Worm (Caenorhabditis elegans) whole organism, mixed stage, embryonic: ENCODE data around the gene R10E8.1.
"Not testable (repeated sequence)": the region's sequence is repeated elsewhere in the genome, so short reads cannot be mapped to it uniquely, and the experiment has no call there.

ENCODE experiments used
- M03D4.4 ChIP-seq: sonication (generic microtip); optimal IDR thresholded peaks from 2 replicates; lab custom pipeline; 2017; ENCODE audit warnings: mild to moderate bottlenecking, missing genetic modification characterization, missing compliant biosample characterization
- bed-3 ChIP-seq: fragments of 200-800 bp; sonication (Bioruptor generic); optimal IDR thresholded peaks from 3 replicates; lab custom pipeline; 2018; ENCODE audit warnings: mild to moderate bottlenecking, missing genetic modification characterization, moderate library complexity, missing compliant biosample characterization
- blmp-1 ChIP-seq: fragments of 150-350 bp; optimal IDR thresholded peaks from 2 replicates; lab custom pipeline; 2014; ENCODE audit warnings: missing biosample characterization, missing genetic modification characterization
- ceh-39 ChIP-seq: fragments of 150-350 bp; optimal IDR thresholded peaks from 2 replicates; lab custom pipeline; 2014; ENCODE audit warnings: missing biosample characterization, missing genetic modification characterization
- ceh-43 ChIP-seq: fragments of 200-800 bp; sonication (Bioruptor generic); optimal IDR thresholded peaks from 2 replicates; lab custom pipeline; 2018; ENCODE audit warnings: mild to moderate bottlenecking, missing genetic modification characterization, moderate library complexity, missing compliant biosample characterization
- ceh-83 ChIP-seq: fragments of 200-800 bp; sonication (Bioruptor generic); optimal IDR thresholded peaks from 2 replicates; lab custom pipeline; 2018; ENCODE audit warnings: mild to moderate bottlenecking, missing genetic modification characterization, missing compliant biosample characterization
- ces-1 ChIP-seq: fragments of 150-350 bp; optimal IDR thresholded peaks from 2 replicates; lab custom pipeline; 2014; ENCODE audit warnings: missing biosample characterization, missing genetic modification reagents, missing genetic modification characterization
- drap-1 ChIP-seq: fragments of 200-800 bp; sonication (Bioruptor generic); optimal IDR thresholded peaks from 3 replicates; lab custom pipeline; 2018; ENCODE audit warnings: mild to moderate bottlenecking, missing genetic modification characterization, missing compliant biosample characterization
- elt-1 ChIP-seq: sonication (generic microtip); optimal IDR thresholded peaks from 2 replicates; lab custom pipeline; 2017; ENCODE audit warnings: missing genetic modification characterization, mild to moderate bottlenecking, missing compliant biosample characterization, antibody characterized with exemption, moderate library complexity, borderline replicate concordance; ENCODE audit not compliant: insufficient read depth
- elt-3 ChIP-seq: fragments of 150-350 bp; optimal IDR thresholded peaks from 2 replicates; lab custom pipeline; 2014; ENCODE audit warnings: missing biosample characterization, missing genetic modification characterization
- ham-2 ChIP-seq: fragments of 200-800 bp; sonication (Bioruptor generic); optimal IDR thresholded peaks from 2 replicates; lab custom pipeline; 2018; ENCODE audit warnings: mild to moderate bottlenecking, missing genetic modification characterization, missing compliant biosample characterization
- lin-13 ChIP-seq: fragments of 150-350 bp; optimal IDR thresholded peaks from 2 replicates; lab custom pipeline; 2014; ENCODE audit warnings: missing biosample characterization, missing genetic modification characterization
- lsy-2 ChIP-seq: fragments of 150-350 bp; optimal IDR thresholded peaks from 2 replicates; lab custom pipeline; 2014; ENCODE audit warnings: missing biosample characterization, missing genetic modification characterization
- mab-5 ChIP-seq: fragments of 150-350 bp; optimal IDR thresholded peaks from 2 replicates; lab custom pipeline; 2014; ENCODE audit warnings: missing biosample characterization, missing genetic modification characterization
- mep-1 ChIP-seq: fragments of 150-350 bp; optimal IDR thresholded peaks from 2 replicates; lab custom pipeline; 2017; ENCODE audit warnings: missing biosample characterization, missing genetic modification reagents, missing genetic modification characterization, inconsistent platforms
- mls-2 ChIP-seq: sonication (generic microtip); optimal IDR thresholded peaks from 2 replicates; lab custom pipeline; 2016; ENCODE audit warnings: mild to moderate bottlenecking, missing genetic modification characterization, moderate library complexity, missing compliant biosample characterization
- nhr-12 ChIP-seq: fragments of 150-350 bp; optimal IDR thresholded peaks from 2 replicates; lab custom pipeline; 2014; ENCODE audit warnings: missing biosample characterization, missing genetic modification characterization
- nhr-2 ChIP-seq: fragments of 150-350 bp; optimal IDR thresholded peaks from 2 replicates; lab custom pipeline; 2014; ENCODE audit warnings: missing biosample characterization, missing genetic modification characterization
- nhr-28 ChIP-seq: fragments of 150-350 bp; optimal IDR thresholded peaks from 2 replicates; lab custom pipeline; 2014; ENCODE audit warnings: missing biosample characterization, missing genetic modification characterization
- pha-4 ChIP-seq: fragments of 150-350 bp; optimal IDR thresholded peaks from 2 replicates; lab custom pipeline; 2018; ENCODE audit warnings: missing biosample characterization, missing genetic modification reagents, missing genetic modification characterization
- sem-2 ChIP-seq: fragments of 200-800 bp; sonication (Bioruptor generic); optimal IDR thresholded peaks from 2 replicates; lab custom pipeline; 2018; ENCODE audit warnings: mild to moderate bottlenecking, missing genetic modification characterization, missing compliant biosample characterization
- snpc-4 ChIP-seq: fragments of 150-350 bp; optimal IDR thresholded peaks from 2 replicates; lab custom pipeline; 2014; ENCODE audit warnings: missing biosample characterization, missing genetic modification characterization
- tbx-8 ChIP-seq: fragments of 200-800 bp; sonication (Bioruptor generic); optimal IDR thresholded peaks from 2 replicates; lab custom pipeline; 2018; ENCODE audit warnings: mild to moderate bottlenecking, missing genetic modification characterization, moderate library complexity, missing compliant biosample characterization
- unc-120 ChIP-seq: sonication (generic microtip); optimal IDR thresholded peaks from 2 replicates; lab custom pipeline; 2017; ENCODE audit warnings: missing genetic modification characterization, missing compliant biosample characterization; ENCODE audit not compliant: poor library complexity, severe bottlenecking
- unc-39 ChIP-seq: fragments of 150-350 bp; optimal IDR thresholded peaks from 2 replicates; lab custom pipeline; 2014; ENCODE audit warnings: missing biosample characterization, missing genetic modification characterization
- unc-62 ChIP-seq: fragments of 150-350 bp; optimal IDR thresholded peaks from 2 replicates; lab custom pipeline; 2014; ENCODE audit warnings: missing biosample characterization, missing genetic modification reagents, missing genetic modification characterization
- zip-8 ChIP-seq: fragments of 150-350 bp; optimal IDR thresholded peaks from 2 replicates; lab custom pipeline; 2014; ENCODE audit warnings: missing biosample characterization, missing genetic modification characterization
- ztf-11 ChIP-seq: fragments of 150-350 bp; optimal IDR thresholded peaks from 2 replicates; lab custom pipeline; 2014; ENCODE audit warnings: missing biosample characterization, missing genetic modification characterization

Gene R10E8.1

DNA sequence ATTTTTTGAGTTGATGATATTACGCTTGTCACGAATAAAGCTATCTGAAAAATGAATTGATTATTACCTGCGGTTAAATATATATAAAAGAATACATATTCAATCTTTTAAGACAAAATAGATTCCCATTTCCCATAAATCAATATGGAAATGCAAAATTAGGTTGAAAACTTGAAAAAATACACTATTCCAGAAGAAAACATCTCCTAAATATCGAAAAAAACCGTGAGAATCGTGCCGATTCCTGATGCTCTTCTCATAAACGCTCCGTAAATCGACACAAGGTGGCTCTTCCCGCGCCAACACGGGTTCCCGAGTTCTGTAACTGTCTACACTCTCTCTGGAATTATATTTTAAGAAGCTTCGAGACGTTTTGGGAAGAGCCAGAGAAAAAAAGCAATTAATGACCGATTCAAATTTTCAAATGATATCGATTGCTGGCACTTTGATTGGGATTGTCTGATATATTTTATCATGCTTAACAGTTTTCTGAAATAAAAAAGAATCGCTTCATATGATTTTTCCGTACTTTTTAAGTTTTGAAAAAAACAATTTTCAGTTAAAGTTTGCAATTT, 15.4 kb downstream of the R10E8.1 start, which contains the start of gene R10E8.3:
R10E8.3 (minus strand) TSS at position 51 of the 575 bp plus-strand sequence.
- TF ChIP-seq blmp-1 (tag; lab: Kevin White, UChicago) (no peak), M03D4.4 (tag; lab: Kevin White, UChicago) (no peak), ceh-83 (GFP tag; lab: Kevin White, UChicago) (no peak), sem-2 (GFP tag; lab: Kevin White, UChicago) (no peak), unc-120 (tag; lab: Kevin White, UChicago) (no peak), lin-13 (tag; lab: Kevin White, UChicago) (no peak), elt-1 (tag; lab: Kevin White, UChicago) (no peak)

DNA sequence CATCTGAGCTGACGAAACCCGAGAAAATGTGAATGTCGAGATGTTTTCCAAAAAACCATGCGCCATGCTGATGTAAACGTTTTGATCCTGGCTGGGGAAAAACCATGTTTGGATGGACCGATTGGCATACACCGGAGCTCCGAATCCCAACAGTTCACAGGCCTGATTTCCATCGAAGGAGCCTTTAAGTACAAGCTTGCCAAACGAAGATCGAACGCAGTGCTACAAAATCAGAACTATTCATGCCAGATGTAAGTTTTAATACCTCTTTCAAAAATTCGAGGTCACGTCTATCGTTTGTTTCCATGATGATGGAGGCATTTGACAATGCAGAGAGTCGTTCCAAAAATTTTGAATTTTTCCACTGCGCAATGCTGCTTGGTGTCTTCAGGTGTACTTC, 16.4 kb downstream of the R10E8.1 start:
- TF ChIP-seq tbx-8 (GFP tag; lab: Kevin White, UChicago) (no peak), pha-4 (tag; lab: Kevin White, UChicago) (no peak), bed-3 (no peak), lsy-2 (tag; lab: Kevin White, UChicago) (no peak), nhr-12 (tag; lab: Kevin White, UChicago) (no peak), ceh-39 (tag; lab: Kevin White, UChicago) (no peak)

DNA sequence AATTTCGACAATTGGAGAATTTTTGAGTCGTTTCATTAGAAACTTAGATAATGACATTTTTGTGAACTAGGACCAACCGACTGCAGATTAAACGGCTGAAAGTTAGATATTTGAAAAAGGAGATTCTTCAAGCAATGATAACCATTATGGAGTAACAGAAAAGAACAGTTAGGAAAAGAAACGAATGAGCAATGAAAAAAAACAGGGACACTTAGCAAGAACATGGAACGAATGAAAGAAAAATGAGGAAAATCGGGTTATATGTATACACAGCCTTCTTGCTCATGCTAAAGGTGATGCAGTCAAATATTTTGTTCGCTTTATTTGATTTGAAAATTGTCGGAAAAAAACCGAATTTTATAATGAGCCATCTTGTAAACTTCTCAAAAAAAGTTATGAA, 27.9 kb downstream of the R10E8.1 start, which contains the start of gene F16H6.10:
F16H6.10 (minus strand) TSS at position 101 of the 400 bp plus-strand sequence.
- TF ChIP-seq ceh-39 (tag; lab: Kevin White, UChicago) (no peak), sem-2 (GFP tag; lab: Kevin White, UChicago) (no peak), zip-8 (tag; lab: Kevin White, UChicago) (no peak), ztf-11 (no peak), nhr-2 (tag; lab: Kevin White, UChicago) (no peak), mab-5 (no peak)

DNA sequence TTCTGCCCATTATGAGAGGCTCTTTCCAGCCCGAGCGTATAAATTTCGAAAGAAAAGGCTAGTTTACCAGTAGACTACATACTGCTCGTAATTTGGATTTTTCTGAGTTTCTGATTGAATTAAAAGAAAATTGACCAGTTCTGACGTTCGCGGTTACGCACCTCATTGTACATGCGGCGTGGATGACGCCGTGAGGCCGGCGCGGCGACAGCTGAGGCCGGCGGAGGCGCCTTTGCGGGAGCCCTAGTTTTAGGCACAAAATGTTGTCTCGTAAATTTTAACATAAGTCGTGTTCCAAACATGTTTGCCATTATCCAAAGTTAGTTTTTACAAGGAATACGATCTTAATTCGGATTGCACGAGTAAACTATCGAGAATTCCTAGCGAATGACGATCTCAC, 35.4 kb downstream of the R10E8.1 start, which contains the start of gene F16H6.9:
F16H6.9 (plus strand) TSS at position 301 of the 400 bp plus-strand sequence.
- TF ChIP-seq M03D4.4 (tag; lab: Kevin White, UChicago); sem-2 (GFP tag; lab: Kevin White, UChicago); drap-1: not testable (repeated sequence)

DNA sequence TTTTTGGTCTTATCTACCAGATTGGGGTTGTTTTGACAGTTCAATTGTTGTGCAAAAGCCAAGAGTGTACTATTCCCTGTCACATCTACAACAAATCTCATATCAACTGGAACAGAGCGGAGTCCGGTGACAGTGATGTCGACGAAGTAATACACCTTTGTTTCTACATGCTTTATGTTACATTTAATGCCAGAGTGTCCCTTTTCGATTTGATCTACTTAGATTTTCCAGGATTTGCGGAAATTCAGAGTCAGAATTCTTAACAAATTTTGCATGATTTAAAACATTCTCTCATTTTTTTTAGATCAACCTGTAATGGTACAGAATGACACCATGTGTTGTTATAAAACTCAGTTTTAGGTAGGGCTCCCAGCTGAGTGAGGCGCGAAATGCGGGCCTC, 36.0 kb downstream of the R10E8.1 start, which contains the start of gene F16H6.8:
F16H6.8 (minus strand) TSS at position 101 of the 400 bp plus-strand sequence.
- not testable (repeated sequence) for TF ChIP-seq mep-1 (tag; lab: Kevin White, UChicago); unc-39 (tag; lab: Kevin White, UChicago); tbx-8 (GFP tag; lab: Kevin White, UChicago)
- TF ChIP-seq, all 35 proteins: peak for 0; not testable (repeated sequence) for 35

DNA sequence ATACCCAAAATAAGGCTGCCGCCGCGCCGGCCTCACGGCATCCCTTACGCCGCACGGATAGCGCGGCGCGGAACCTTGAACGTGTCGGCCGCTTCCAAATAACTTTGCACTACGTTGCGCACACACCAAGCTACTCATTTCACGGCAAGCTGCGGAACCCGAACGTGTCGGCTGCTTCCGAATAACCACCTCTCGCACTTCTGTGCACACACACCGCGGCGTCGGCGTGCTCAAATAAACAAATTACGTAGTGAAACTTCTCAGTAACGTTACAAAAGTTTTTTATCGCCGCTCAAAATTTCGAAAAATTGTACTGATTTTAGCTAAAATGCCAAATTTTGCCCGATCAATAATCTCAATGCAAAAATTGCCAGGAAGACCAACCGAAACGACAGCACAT, 39.4 kb downstream of the R10E8.1 start:
- TF ChIP-seq ceh-43 (GFP tag; lab: Kevin White, UChicago), result no peak
- no peak for TF ChIP-seq snpc-4

ce11 chrV:18209071-18209470, 43.1 kb downstream of the R10E8.1 start, which contains the start of gene F16H6.7:
F16H6.7 (minus strand) TSS chrV:18209171.
- TF ChIP-seq ztf-11, result no peak
- TF ChIP-seq ceh-43 (GFP tag; lab: Kevin White, UChicago), result no peak
- no peak for TF ChIP-seq sem-2 (GFP tag; lab: Kevin White, UChicago)
- no peak for TF ChIP-seq ces-1
- no peak for TF ChIP-seq mls-2
- no peak for TF ChIP-seq nhr-28 (tag; lab: Kevin White, UChicago)
- TF ChIP-seq M03D4.4 (tag; lab: Kevin White, UChicago), result no peak
- TF ChIP-seq unc-62, result no peak
- TF ChIP-seq ham-2 (GFP tag; lab: Kevin White, UChicago), result no peak
- TF ChIP-seq elt-3 (tag; lab: Kevin White, UChicago), result no peak
- TF ChIP-seq ceh-83 (GFP tag; lab: Kevin White, UChicago), result no peak
- no peak for TF ChIP-seq mep-1 (tag; lab: Kevin White, UChicago)
